Worm (Caenorhabditis elegans) whole organism, L2 larva: Measurements from ENCODE around the gene fox-1.

Source experiments
- F13H6.1 ChIP-seq: sonication (generic microtip); optimal IDR thresholded peaks from 2 replicates; lab custom pipeline; 2016; ENCODE audit warnings: missing genetic modification characterization, missing compliant biosample characterization
- R02D3.7 ChIP-seq: fragments of 150-350 bp; optimal IDR thresholded peaks from 2 replicates; lab custom pipeline; 2014; ENCODE audit warnings: missing biosample characterization, missing genetic modification characterization
- Y55F3AM.14 ChIP-seq: fragments of 200-800 bp; sonication (Bioruptor generic); optimal IDR thresholded peaks from 2 replicates; lab custom pipeline; 2018; ENCODE audit warnings: mild to moderate bottlenecking, missing genetic modification characterization, missing compliant biosample characterization
- ZK546.5 ChIP-seq: sonication (generic microtip); optimal IDR thresholded peaks from 2 replicates; lab custom pipeline; 2017; ENCODE audit warnings: missing biosample characterization, missing genetic modification characterization
- aly-2 ChIP-seq: fragments of 150-350 bp; optimal IDR thresholded peaks from 2 replicates; lab custom pipeline; 2014; ENCODE audit warnings: missing biosample characterization, missing genetic modification characterization
- blmp-1 ChIP-seq: sonication (generic microtip); optimal IDR thresholded peaks from 2 replicates; lab custom pipeline; 2017; ENCODE audit warnings: missing genetic modification characterization, mild to moderate bottlenecking, missing compliant biosample characterization, antibody characterized with exemption, moderate library complexity; ENCODE audit not compliant: insufficient read depth
- ceh-82 ChIP-seq: fragments of 150-350 bp; optimal IDR thresholded peaks from 2 replicates; lab custom pipeline; 2014; ENCODE audit warnings: missing biosample characterization, missing genetic modification characterization
- crh-2 ChIP-seq: sonication (generic microtip); optimal IDR thresholded peaks from 2 replicates; lab custom pipeline; 2017; ENCODE audit warnings: missing biosample characterization, missing genetic modification characterization
- dmd-4 ChIP-seq: sonication (generic microtip); optimal IDR thresholded peaks from 2 replicates; lab custom pipeline; 2017; ENCODE audit warnings: missing biosample characterization, missing genetic modification characterization
- egl-27 ChIP-seq: sonication (generic microtip); optimal IDR thresholded peaks from 3 replicates; lab custom pipeline; 2017; ENCODE audit warnings: missing biosample characterization, missing genetic modification reagents, missing genetic modification characterization
- elt-3 ChIP-seq: sonication (generic microtip); optimal IDR thresholded peaks from 2 replicates; lab custom pipeline; 2017; ENCODE audit warnings: missing biosample characterization, missing genetic modification characterization
- fos-1 ChIP-seq: fragments of 150-350 bp; optimal IDR thresholded peaks from 2 replicates; lab custom pipeline; 2014; ENCODE audit warnings: missing biosample characterization, missing genetic modification characterization
- gmeb-1 ChIP-seq: fragments of 150-350 bp; optimal IDR thresholded peaks from 2 replicates; lab custom pipeline; 2014; ENCODE audit warnings: missing biosample characterization, missing genetic modification characterization
- lin-39 ChIP-seq: fragments of 150-350 bp; optimal IDR thresholded peaks from 2 replicates; lab custom pipeline; 2014; ENCODE audit warnings: missing biosample characterization, missing genetic modification reagents, missing genetic modification characterization
- mbf-1 ChIP-seq: sonication (generic microtip); optimal IDR thresholded peaks from 2 replicates; lab custom pipeline; 2017; ENCODE audit warnings: missing biosample characterization, missing genetic modification characterization
- mdl-1 ChIP-seq, 2 experiments: fragments of 150-350 bp in 1 of 2; sonication (generic microtip) in 1 of 2; optimal IDR thresholded peaks; 2 replicates each; lab custom pipeline; 2017; ENCODE audit warnings: missing biosample characterization in 2 of 2, missing genetic modification characterization in 2 of 2
- nhr-10 ChIP-seq: sonication (generic microtip); optimal IDR thresholded peaks from 2 replicates; lab custom pipeline; 2017; ENCODE audit warnings: missing biosample characterization, missing genetic modification characterization
- nhr-11 ChIP-seq: fragments of 150-350 bp; optimal IDR thresholded peaks from 2 replicates; lab custom pipeline; 2014; ENCODE audit warnings: missing biosample characterization, missing genetic modification characterization
- nhr-21 ChIP-seq: fragments of 150-350 bp; optimal IDR thresholded peaks from 2 replicates; lab custom pipeline; 2014; ENCODE audit warnings: missing biosample characterization, missing genetic modification characterization
- nhr-23 ChIP-seq: fragments of 150-350 bp; optimal IDR thresholded peaks from 2 replicates; lab custom pipeline; 2014; ENCODE audit warnings: missing biosample characterization, missing genetic modification reagents, missing genetic modification characterization
- nhr-25 ChIP-seq: fragments of 150-350 bp; sonication (generic microtip); optimal IDR thresholded peaks from 3 replicates; lab custom pipeline; 2014; ENCODE audit warnings: missing biosample characterization, missing genetic modification characterization
- peb-1 ChIP-seq: fragments of 150-350 bp; optimal IDR thresholded peaks from 2 replicates; lab custom pipeline; 2014; ENCODE audit warnings: missing biosample characterization, missing genetic modification characterization
- sem-4 ChIP-seq: fragments of 150-350 bp; optimal IDR thresholded peaks from 2 replicates; lab custom pipeline; 2014; ENCODE audit warnings: missing biosample characterization, missing genetic modification reagents, missing genetic modification characterization
- skn-1 ChIP-seq: sonication (generic microtip); optimal IDR thresholded peaks from 2 replicates; lab custom pipeline; 2017; ENCODE audit warnings: missing biosample characterization, missing genetic modification characterization
- sma-3 ChIP-seq: sonication (generic microtip); optimal IDR thresholded peaks from 2 replicates; lab custom pipeline; 2016; ENCODE audit warnings: missing genetic modification reagents, missing genetic modification characterization, missing compliant biosample characterization
- sma-9 ChIP-seq, 2 experiments: fragments of 150-350 bp in 1 of 2; sonication (generic microtip) in 1 of 2; optimal IDR thresholded peaks; 2 replicates each; lab custom pipeline; 2014 to 2016; ENCODE audit warnings: missing genetic modification characterization in 2 of 2, mild to moderate bottlenecking in 1 of 2, missing biosample characterization in 1 of 2, missing compliant biosample characterization in 1 of 2, missing genetic modification reagents in 1 of 2, moderate library complexity in 1 of 2
- snpc-4 ChIP-seq: fragments of 150-350 bp; optimal IDR thresholded peaks from 2 replicates; lab custom pipeline; 2014; ENCODE audit warnings: missing biosample characterization, missing genetic modification characterization
- unc-39 ChIP-seq: fragments of 150-350 bp; optimal IDR thresholded peaks from 2 replicates; lab custom pipeline; 2014; ENCODE audit warnings: missing biosample characterization, missing genetic modification characterization
- unc-55 ChIP-seq: fragments of 150-350 bp; sonication (generic microtip); optimal IDR thresholded peaks from 3 replicates; lab custom pipeline; 2014; ENCODE audit warnings: missing biosample characterization, missing genetic modification reagents, missing genetic modification characterization
- unc-62 ChIP-seq: fragments of 150-350 bp; optimal IDR thresholded peaks from 2 replicates; lab custom pipeline; 2014; ENCODE audit warnings: missing biosample characterization, missing genetic modification reagents, missing genetic modification characterization
- ztf-1 ChIP-seq: fragments of 200-800 bp; sonication (Bioruptor generic); conservative IDR thresholded peaks from 2 replicates; pipeline ENCODE4 v1.3.6; 2022; ENCODE audit warnings: missing genetic modification characterization, missing compliant biosample characterization
- ztf-11 ChIP-seq: sonication (generic microtip); optimal IDR thresholded peaks from 2 replicates; lab custom pipeline; 2017; ENCODE audit warnings: missing biosample characterization, missing genetic modification characterization
- ztf-4 ChIP-seq: fragments of 150-350 bp; optimal IDR thresholded peaks from 2 replicates; lab custom pipeline; 2014; ENCODE audit warnings: missing biosample characterization, missing genetic modification characterization

fox-1 gene

DNA sequence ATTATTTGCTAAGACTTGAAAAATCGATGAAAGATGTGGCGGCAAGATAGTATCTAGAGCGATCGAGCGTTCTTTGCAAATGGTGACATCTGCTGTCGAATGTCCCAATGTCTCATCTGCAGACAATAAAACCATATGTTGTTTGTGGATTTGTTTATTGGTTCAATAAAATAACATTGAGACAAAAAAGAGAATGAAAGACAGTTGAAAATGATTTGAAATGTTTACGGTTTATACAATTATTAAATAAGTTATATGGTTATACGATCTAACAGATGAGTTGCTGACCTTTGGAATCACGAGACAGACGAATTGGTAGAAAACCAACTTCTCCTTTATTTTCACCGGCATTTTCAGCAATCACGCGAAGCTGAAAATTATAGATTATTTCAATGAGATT, 13.9 kb upstream of the fox-1 start, which contains the start of gene R04B3.2:
TSS of gene R04B3.2 (minus strand) at position 101 of the 400 bp plus-strand sequence.
- TF ChIP-seq R02D3.7 (tag; lab: Kevin White, UChicago) (no peak), aly-2 (tag; lab: Kevin White, UChicago) (no peak), elt-3 (tag; lab: Kevin White, UChicago) (no peak), nhr-25 (tag; lab: Kevin White, UChicago) (no peak), egl-27 (no peak), lin-39 (no peak), ztf-4 (tag; lab: Kevin White, UChicago) (no peak), peb-1 (tag; lab: Kevin White, UChicago) (no peak), nhr-23 (tag; lab: Kevin White, UChicago) (no peak)

DNA sequence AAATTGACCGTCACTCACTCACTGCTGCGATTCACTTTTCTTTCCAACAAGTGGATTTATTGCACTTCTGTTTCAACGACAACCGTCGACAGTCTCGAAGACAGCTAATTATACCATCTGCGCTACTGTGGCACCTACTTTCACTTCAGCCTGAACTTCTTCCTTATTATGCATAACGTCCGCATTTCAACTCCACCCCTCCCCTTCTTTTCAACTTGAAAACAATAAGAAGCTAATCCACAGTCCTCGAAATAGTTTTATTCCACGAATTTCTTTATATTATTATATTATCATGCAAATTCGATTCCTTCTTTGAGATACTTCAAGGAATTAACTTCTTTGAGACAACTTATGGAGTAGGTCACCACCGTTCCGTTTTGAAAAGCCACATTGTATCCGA, 11.6 kb upstream of the fox-1 start, which contains the start of gene R04B3.1:
TSS of gene R04B3.1 (minus strand) at position 101 of the 400 bp plus-strand sequence.
- TF ChIP-seq nhr-10 (tag; lab: Kevin White, UChicago), result no peak
- TF ChIP-seq blmp-1 (tag; lab: Kevin White, UChicago), result peak; percentile 4

DNA sequence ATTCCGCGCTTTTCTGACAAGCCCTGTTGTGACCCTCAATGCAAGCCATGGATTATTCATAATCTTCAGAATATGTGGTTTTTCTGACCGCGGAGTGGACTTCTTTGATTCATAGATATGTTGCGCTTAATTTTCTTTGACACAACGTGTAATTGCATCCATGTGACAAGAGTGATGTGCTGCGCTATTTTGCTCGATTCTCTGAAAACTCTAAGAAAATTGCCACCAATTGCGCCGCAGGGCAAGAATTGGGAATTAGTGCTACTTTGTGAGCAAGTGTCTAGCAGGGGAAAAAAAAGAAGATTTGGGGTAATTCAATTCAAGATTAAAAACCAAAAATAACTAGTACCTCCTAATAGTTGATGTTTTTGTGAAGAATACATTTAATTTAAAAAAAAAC, 4.4 kb upstream of the fox-1 start:
- TF ChIP-seq ztf-1 (GFP tag; lab: Robert Waterston, UW), result no peak
- peak; percentile 1 for TF ChIP-seq sma-9 (GFP tag; optimal IDR thresholded peaks at IDR 0.05; lab: Kevin White, UChicago)
- no peak for TF ChIP-seq sma-9 (tag; optimal IDR thresholded peaks at IDR 0.05; lab: Kevin White, UChicago)
- no peak for TF ChIP-seq unc-55 (GFP tag; lab: Kevin White, UChicago)
- no peak for TF ChIP-seq nhr-23 (tag; lab: Kevin White, UChicago)
- TF ChIP-seq, all 48 proteins: peak for 1

DNA sequence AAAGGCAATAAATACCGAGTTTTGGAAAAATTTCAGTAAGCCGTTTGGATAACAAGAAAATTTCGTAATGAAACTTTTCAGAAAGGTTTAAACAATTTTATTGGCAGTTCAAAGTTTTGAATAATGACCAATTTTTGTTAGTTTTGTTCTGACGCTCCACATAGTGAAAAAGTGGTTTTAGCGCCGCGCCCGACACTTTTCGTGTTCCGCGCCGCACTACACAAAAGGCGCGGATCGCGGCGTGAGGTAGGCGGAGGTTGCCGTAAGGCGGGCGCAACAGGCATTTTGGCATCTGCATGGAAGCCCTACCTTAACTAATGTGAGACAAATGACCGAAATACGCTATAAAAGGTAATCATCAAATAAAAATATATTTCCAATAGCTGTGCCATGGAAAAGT, 2.0 kb upstream of the fox-1 start:
- TF ChIP-seq ZK546.5 (tag; lab: Kevin White, UChicago) (no peak), skn-1 (tag; lab: Kevin White, UChicago) (no peak), fos-1 (no peak), dmd-4 (tag; lab: Kevin White, UChicago) (no peak), mdl-1 (tag; optimal IDR thresholded peaks at IDR 0.05; lab: Kevin White, UChicago) (no peak), nhr-21 (no peak), blmp-1 (tag; lab: Kevin White, UChicago) (no peak), egl-27 (no peak)

DNA sequence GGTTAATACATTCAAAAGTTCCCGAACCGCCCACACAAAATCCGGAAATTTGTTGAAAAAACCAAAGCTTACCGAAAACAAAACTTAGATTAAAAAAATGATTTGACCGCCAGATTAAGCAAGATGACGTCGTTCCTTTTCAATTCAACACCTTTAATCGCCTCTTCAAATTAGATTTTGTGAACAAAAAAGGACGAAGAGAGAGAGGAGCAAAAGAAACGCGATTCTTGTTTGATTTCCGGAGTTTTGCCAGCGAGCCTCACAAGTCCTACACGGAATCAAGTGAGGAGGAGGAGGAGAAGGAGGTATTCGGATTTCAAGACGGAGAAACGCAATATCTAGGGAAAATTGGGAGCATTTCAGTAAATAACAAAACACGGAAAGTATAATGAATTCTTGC, 2.2 kb downstream of the fox-1 start:
- TF ChIP-seq crh-2 (no peak), ztf-1 (GFP tag; lab: Robert Waterston, UW) (no peak), mbf-1 (tag; lab: Kevin White, UChicago) (no peak), nhr-10 (tag; lab: Kevin White, UChicago) (no peak), sma-3 (no peak), ztf-11 (no peak), nhr-21 (no peak)
- TF ChIP-seq, all 48 proteins: peak for 0

DNA sequence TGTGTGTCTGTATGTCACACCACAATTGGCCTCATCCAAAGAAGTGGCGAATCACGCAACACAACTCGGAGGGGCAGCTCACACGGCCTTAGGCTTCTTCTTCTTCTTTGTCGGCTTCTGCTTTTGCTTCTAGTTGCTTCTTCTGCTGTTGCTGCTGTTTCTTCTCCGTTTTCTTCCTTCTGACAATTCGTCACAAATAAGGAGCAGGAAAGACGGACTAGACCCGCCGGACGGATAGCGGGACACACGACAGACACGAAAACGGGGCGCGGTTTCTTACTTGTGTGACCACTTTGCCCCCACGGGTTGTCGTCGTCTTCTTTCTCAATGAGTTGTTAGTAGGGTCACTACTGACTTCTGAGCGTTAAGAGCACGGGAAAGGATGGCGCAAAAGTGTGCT, 3.6 kb downstream of the fox-1 start:
- TF ChIP-seq dmd-4 (tag; lab: Kevin White, UChicago), result no peak
- no peak for TF ChIP-seq unc-62
- no peak for TF ChIP-seq crh-2
- TF ChIP-seq, all 48 proteins: peak for 0

DNA sequence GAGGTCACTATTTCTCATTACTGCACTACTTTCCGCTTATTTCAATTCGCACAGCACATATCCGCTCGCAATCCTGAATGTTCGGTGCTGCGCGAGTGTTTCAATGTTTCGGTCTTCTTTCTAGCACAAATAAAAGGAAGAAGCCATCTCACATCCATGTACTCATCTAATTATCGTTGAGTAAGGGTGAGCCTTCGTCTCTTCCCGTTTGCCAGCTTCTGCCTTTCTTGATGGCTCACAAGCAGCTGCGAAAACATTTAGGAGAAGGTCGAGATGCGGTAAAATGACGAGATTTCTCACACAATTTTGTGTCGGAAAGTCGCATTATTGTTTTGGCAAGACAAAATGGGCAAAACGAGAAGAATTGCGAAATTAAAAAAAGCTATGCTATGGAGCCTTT, 4.8 kb downstream of the fox-1 start:
- TF ChIP-seq F13H6.1 (tag; lab: Kevin White, UChicago) (no peak), blmp-1 (tag; lab: Kevin White, UChicago) (no peak), nhr-23 (tag; lab: Kevin White, UChicago) (no peak), unc-39 (tag; lab: Kevin White, UChicago) (no peak), ceh-82 (tag; lab: Kevin White, UChicago) (no peak), ztf-1 (GFP tag; lab: Robert Waterston, UW) (no peak), sma-3 (no peak), snpc-4 (no peak), Y55F3AM.14 (GFP tag; lab: Kevin White, UChicago) (no peak), ztf-11 (no peak), nhr-11 (tag; lab: Kevin White, UChicago) (no peak), peb-1 (tag; lab: Kevin White, UChicago) (no peak), aly-2 (tag; lab: Kevin White, UChicago) (no peak), gmeb-1 (no peak), unc-62 (no peak), sem-4 (tag; lab: Kevin White, UChicago) (no peak)
